Worm (Caenorhabditis elegans): Measurements from ENCODE around the gene C52E4.7.

Gene C52E4.7

ce11 chrV:12001747-12002456 is 7.8 kb downstream of the C52E4.7 start, which contains the start of gene gcy-33 (continued):
- TF ChIP-seq ztf-7 (tag; optimal IDR thresholded peaks at IDR 0.05), result peak; percentile 84
- 0 out of 2 replicates have a peak, but pooled peaks have one; percentile 34 for TF ChIP-seq zip-11 (GFP tag; IDR thresholded peaks at IDR 0.05)
- TF ChIP-seq unc-130 (GFP tag; optimal IDR thresholded peaks at IDR 0.05), result peak; percentile 63
- TF ChIP-seq fkh-10 (GFP tag; optimal IDR thresholded peaks at IDR 0.05), result no peak
- TF ChIP-seq ceh-20 (GFP tag; IDR thresholded peaks at IDR 0.05), result peak; percentile 73
- TF ChIP-seq nhr-102 (tag; optimal IDR thresholded peaks at IDR 0.05), result peak; percentile 92

- TF ChIP-seq fos-1 (tag; optimal IDR thresholded peaks at IDR 0.05), result no peak
- TF ChIP-seq snpc-4 (tag; optimal IDR thresholded peaks at IDR 0.05), result no peak
- TF ChIP-seq F44E2.7 (GFP tag; IDR thresholded peaks at IDR 0.05), result no peak
- TF ChIP-seq rbr-2 (tag; optimal IDR thresholded peaks at IDR 0.05), result no peak
- TF ChIP-seq lin-15B (tag; optimal IDR thresholded peaks at IDR 0.05), result no peak
- TF ChIP-seq F37D6.2 (tag; optimal IDR thresholded peaks at IDR 0.05), result no peak
- TF ChIP-seq mxl-3 (GFP tag; optimal IDR thresholded peaks at IDR 0.05), result no peak
- no peak for TF ChIP-seq daf-12 (tag; optimal IDR thresholded peaks at IDR 0.05)
- no peak for TF ChIP-seq mes-2 (tag; optimal IDR thresholded peaks at IDR 0.05; ENCODE audit: poor library complexity, severe bottlenecking)
- TF ChIP-seq nhr-237 (tag; optimal IDR thresholded peaks at IDR 0.05), result no peak
- no peak for TF ChIP-seq gei-8 (GFP tag; optimal IDR thresholded peaks at IDR 0.05)
- no peak for TF ChIP-seq aly-2 (tag; optimal IDR thresholded peaks at IDR 0.05)
- no peak for TF ChIP-seq dpl-1 (GFP tag; optimal IDR thresholded peaks at IDR 0.05)
- TF ChIP-seq Y5F2A.4 (GFP tag; optimal IDR thresholded peaks at IDR 0.05), result no peak
- TF ChIP-seq dmd-6 (GFP tag; IDR thresholded peaks at IDR 0.05), result peak; percentile 56
- TF ChIP-seq Y105C5A.15 (GFP tag; IDR thresholded peaks at IDR 0.05), result no peak
- peak; percentile 40; the same call in 1 of the 2 replicates for TF ChIP-seq php-3 (GFP tag; IDR thresholded peaks at IDR 0.05)
- no peak for TF ChIP-seq ZK337.2 (GFP tag; IDR thresholded peaks at IDR 0.05)
- no peak for TF ChIP-seq dmd-8 (GFP tag; IDR thresholded peaks at IDR 0.05)
- TF ChIP-seq T20F7.1 (GFP tag; optimal IDR thresholded peaks at IDR 0.05), result no peak
- no peak for TF ChIP-seq tag-97 (GFP tag; IDR thresholded peaks at IDR 0.05)
- no peak for TF ChIP-seq hif-1 (tag; optimal IDR thresholded peaks at IDR 0.05)
- TF ChIP-seq mdt-29 (GFP tag; IDR thresholded peaks at IDR 0.05), result peak; percentile 57; the same call in 1 of the 2 replicates
- no peak for TF ChIP-seq saeg-2 (GFP tag; IDR thresholded peaks at IDR 0.05)
- no peak for TF ChIP-seq lir-3 (tag; optimal IDR thresholded peaks at IDR 0.05)
- TF ChIP-seq ceh-32 (tag; optimal IDR thresholded peaks at IDR 0.05; ENCODE audit: poor library complexity), result no peak
- no peak for TF ChIP-seq nhr-76 (tag; optimal IDR thresholded peaks at IDR 0.05)
- TF ChIP-seq spr-3 (GFP tag; optimal IDR thresholded peaks at IDR 0.05), result no peak
- no peak for TF ChIP-seq R02D3.7 (tag; optimal IDR thresholded peaks at IDR 0.05)
- TF ChIP-seq zip-2 (tag; optimal IDR thresholded peaks at IDR 0.05), result no peak
- TF ChIP-seq mep-1 (tag; optimal IDR thresholded peaks at IDR 0.05), result no peak
- 0 out of 2 replicates have a peak, but pooled peaks have one; percentile 10 for TF ChIP-seq nhr-42 (GFP tag; IDR thresholded peaks at IDR 0.05)
- no peak for TF ChIP-seq zfp-2 (tag; optimal IDR thresholded peaks at IDR 0.05)
- peak in 1 of 2 experiments; percentile 44 for TF ChIP-seq mdl-1 (tag; optimal IDR thresholded peaks at IDR 0.05)
- no peak; the same call in 1 of the 2 replicates for TF ChIP-seq tra-1 (GFP tag; IDR thresholded peaks at IDR 0.05)
- no peak for TF ChIP-seq lin-1 (GFP tag; IDR thresholded peaks at IDR 0.05)
- no peak for TF ChIP-seq ceh-62 (tag; optimal IDR thresholded peaks at IDR 0.05)
- no peak for TF ChIP-seq nhr-25 (tag; optimal IDR thresholded peaks at IDR 0.05; ENCODE audit: borderline replicate concordance, insufficient read depth)
- peak; percentile 67 for TF ChIP-seq T26A8.4 (GFP tag; IDR thresholded peaks at IDR 0.05)
- TF ChIP-seq nhr-28 (tag; optimal IDR thresholded peaks at IDR 0.05), result peak; percentile 55
- TF ChIP-seq spr-1 (tag; optimal IDR thresholded peaks at IDR 0.05), result no peak
- no peak for TF ChIP-seq ctbp-1 (GFP tag; IDR thresholded peaks at IDR 0.05)
- no peak for TF ChIP-seq ztf-7 (tag; optimal IDR thresholded peaks at IDR 0.05)
Observed at ce11 chrV:12002866-12003485, 8.9 kb downstream of the C52E4.7 start, which contains the start of gene cpr-9. cpr-9 (plus strand) TSS chrV:12003053.
